Fruit fly (Drosophila melanogaster): ENCODE measurements around the gene Scgalpha.

- TF ChIP-seq CG17806 (tag; optimal IDR thresholded peaks at IDR 0.05) (no peak), gl (tag; optimal IDR thresholded peaks at IDR 0.05) (no peak), CG9948 (tag; optimal IDR thresholded peaks at IDR 0.05) (no peak), Ets98B (GFP tag; IDR thresholded peaks at IDR 0.05) (no peak), EcR (GFP tag; optimal IDR thresholded peaks at IDR 0.05) (no peak)
Measured at dm6 chr2L:8333185-8333584, 30.0 kb downstream of the Scgalpha start.

Measured in whole organism, pupa.